Worm (Caenorhabditis elegans): ENCODE results near the gene cyp-14A4.

- peak; percentile 63 for TF ChIP-seq nhr-2 (tag; optimal IDR thresholded peaks at IDR 0.05)
- TF ChIP-seq mep-1 (tag; optimal IDR thresholded peaks at IDR 0.05), result peak; percentile 85
- peak; percentile 29 for TF ChIP-seq nhr-237 (tag; optimal IDR thresholded peaks at IDR 0.05)
- TF ChIP-seq elt-3 (tag; optimal IDR thresholded peaks at IDR 0.05), result no peak
- TF ChIP-seq drap-1 (GFP tag; optimal IDR thresholded peaks at IDR 0.05), result peak; percentile 3
- no peak for TF ChIP-seq mab-5 (tag; optimal IDR thresholded peaks at IDR 0.05)
- TF ChIP-seq ces-1 (GFP tag; optimal IDR thresholded peaks at IDR 0.05), result peak; percentile 86
- TF ChIP-seq nhr-28 (tag; optimal IDR thresholded peaks at IDR 0.05), result no peak
- TF ChIP-seq nhr-12 (tag; optimal IDR thresholded peaks at IDR 0.05), result no peak
- no peak for TF ChIP-seq cnd-1 (tag; optimal IDR thresholded peaks at IDR 0.05)
- TF ChIP-seq ztf-11 (tag; optimal IDR thresholded peaks at IDR 0.05), result no peak
- TF ChIP-seq blmp-1 (tag; optimal IDR thresholded peaks at IDR 0.05), result no peak
Measured at ce11 chrX:13251354-13251843, 32.6 kb downstream of the cyp-14A4 start.
